Fruit fly (Drosophila melanogaster) whole organism, embryonic: ENCODE data around the gene CG16717.

Experiments used
- Atf3 ChIP-seq: fragments of 200-800 bp; sonication (Bioruptor generic); optimal IDR thresholded peaks from 3 replicates; lab custom pipeline; 2016; ENCODE audit warnings: missing biosample characterization, missing genetic modification characterization
- CG13624 ChIP-seq: fragments of 200-800 bp; sonication (Bioruptor generic); optimal IDR thresholded peaks from 2 replicates; lab custom pipeline; 2016; ENCODE audit warnings: missing biosample characterization, missing genetic modification characterization
- CG15269 ChIP-seq: fragments of 200-800 bp; sonication (Bioruptor generic); optimal IDR thresholded peaks from 2 replicates; lab custom pipeline; 2018; ENCODE audit warnings: missing biosample characterization, mild to moderate bottlenecking, missing genetic modification characterization, moderate library complexity
- Camta ChIP-seq: fragments of 200-800 bp; sonication (Bioruptor generic); optimal IDR thresholded peaks from 2 replicates; lab custom pipeline; 2016; ENCODE audit warnings: missing biosample characterization, missing genetic modification characterization
- ERR ChIP-seq: fragments of 200-800 bp; sonication (Bioruptor generic); optimal IDR thresholded peaks from 2 replicates; lab custom pipeline; 2016; ENCODE audit warnings: missing biosample characterization, missing genetic modification characterization
- MBD-R2 ChIP-seq: fragments of 200-800 bp; sonication (Bioruptor generic); IDR thresholded peaks from 2 replicates; pipeline ENCODE4 v1.3.6; 2022; ENCODE audit warnings: missing biosample characterization, missing genetic modification characterization
- Usf ChIP-seq: fragments of 200-800 bp; sonication (Bioruptor generic); optimal IDR thresholded peaks from 2 replicates; lab custom pipeline; 2017; ENCODE audit warnings: missing genotype, missing biosample characterization, missing genetic modification characterization
- fd102C ChIP-seq: fragments of 200-800 bp; sonication (Bioruptor generic); optimal IDR thresholded peaks from 2 replicates; lab custom pipeline; 2018; ENCODE audit warnings: missing biosample characterization, mild to moderate bottlenecking, missing genetic modification characterization, moderate library complexity
- kni ChIP-seq: fragments of 200-800 bp; sonication (Bioruptor generic); optimal IDR thresholded peaks from 3 replicates; lab custom pipeline; 2017; ENCODE audit warnings: mild to moderate bottlenecking, missing biosample characterization, missing genetic modification reagents, missing genetic modification characterization
- twi ChIP-seq: fragments of 200-800 bp; optimal IDR thresholded peaks from 2 replicates; lab custom pipeline; 2019; ENCODE audit warnings: missing biosample characterization, mild to moderate bottlenecking, missing genetic modification characterization, moderate library complexity
- wek ChIP-seq: fragments of 200-800 bp; sonication (Bioruptor generic); optimal IDR thresholded peaks from 3 replicates; lab custom pipeline; 2018; ENCODE audit warnings: missing biosample characterization, mild to moderate bottlenecking, missing genetic modification characterization, moderate library complexity

- no peak for TF ChIP-seq Atf3
- no peak for TF ChIP-seq MBD-R2 (GFP tag; lab: Robert Waterston, UW)
- TF ChIP-seq Usf = no peak
- no peak for TF ChIP-seq ERR (GFP tag; lab: Kevin White, UChicago)
- no peak for TF ChIP-seq twi (tag; lab: Kevin White, UChicago)
- TF ChIP-seq Camta (GFP tag; lab: Kevin White, UChicago) = no peak
- no peak for TF ChIP-seq fd102C (GFP tag; lab: Kevin White, UChicago)
- TF ChIP-seq CG15269 = peak; percentile 47
- no peak for TF ChIP-seq CG13624 (GFP tag; lab: Kevin White, UChicago)
- no peak for TF ChIP-seq kni (GFP tag; lab: Kevin White, UChicago)
- no peak for TF ChIP-seq wek (GFP tag; lab: Kevin White, UChicago)
Observed at dm6 chr3L:9675528-9675963, 3.5 kb upstream of the CG16717 start.
